Worm (Caenorhabditis elegans) whole organism, midembryonic: ENCODE measurements around the gene pcp-2.

Experiments
- T22C8.4 ChIP-seq: fragments of 200-800 bp; sonication (Bioruptor generic); IDR thresholded peaks from 2 replicates; pipeline ENCODE4 v1.3.6; 2022; ENCODE audit warnings: missing genetic modification characterization, missing compliant biosample characterization
- cog-1 ChIP-seq: sonication (generic microtip); optimal IDR thresholded peaks from 2 replicates; lab custom pipeline; 2016; ENCODE audit warnings: missing genetic modification characterization, missing compliant biosample characterization
- flt-1 ChIP-seq: fragments of 200-800 bp; sonication (Bioruptor generic); IDR thresholded peaks from 2 replicates; pipeline ENCODE4 v1.3.6; 2022; ENCODE audit warnings: missing genetic modification characterization, missing compliant biosample characterization
- klf-2 ChIP-seq: fragments of 200-800 bp; sonication (Bioruptor generic); conservative IDR thresholded peaks from 2 replicates; pipeline ENCODE4 v1.3.6; 2022; ENCODE audit warnings: missing genetic modification reagents, missing genetic modification characterization, missing compliant biosample characterization
- med-1 ChIP-seq: sonication (generic microtip); optimal IDR thresholded peaks from 2 replicates; lab custom pipeline; 2017; ENCODE audit warnings: missing genetic modification characterization, mild to moderate bottlenecking, missing compliant biosample characterization, antibody characterized with exemption, missing genetic modification reagents; ENCODE audit not compliant: insufficient read depth
- ref-1 ChIP-seq: fragments of 200-800 bp; sonication (Bioruptor generic); conservative IDR thresholded peaks from 2 replicates; pipeline ENCODE4 v1.3.6; 2022; ENCODE audit warnings: missing genetic modification reagents, missing genetic modification characterization, missing compliant biosample characterization
- tab-1 ChIP-seq: fragments of 200-800 bp; sonication (Bioruptor generic); IDR thresholded peaks from 2 replicates; pipeline ENCODE4 v1.3.6; 2022; ENCODE audit warnings: missing genetic modification characterization, missing compliant biosample characterization
- ztf-23 ChIP-seq: fragments of 200-800 bp; sonication (Bioruptor generic); IDR thresholded peaks from 2 replicates; pipeline ENCODE4 v1.3.6; 2022; ENCODE audit warnings: missing genetic modification reagents, missing genetic modification characterization, missing compliant biosample characterization
- ztf-29 ChIP-seq: fragments of 200-800 bp; sonication (Bioruptor generic); IDR thresholded peaks from 2 replicates; pipeline ENCODE4 v1.3.6; 2022; ENCODE audit warnings: missing genetic modification reagents, missing genetic modification characterization, missing compliant biosample characterization

- no peak for TF ChIP-seq tab-1 (GFP tag; lab: Robert Waterston, UW)
- TF ChIP-seq flt-1 (GFP tag; lab: Robert Waterston, UW) = no peak
- TF ChIP-seq ztf-29 (GFP tag; lab: Robert Waterston, UW) = no peak
- TF ChIP-seq cog-1 (tag; lab: Kevin White, UChicago) = no peak
- no peak for TF ChIP-seq T22C8.4 (GFP tag; lab: Robert Waterston, UW)
- no peak for TF ChIP-seq klf-2 (GFP tag; lab: Robert Waterston, UW)
- no peak for TF ChIP-seq ref-1 (GFP tag; lab: Robert Waterston, UW)
- TF ChIP-seq ztf-23 (GFP tag; lab: Robert Waterston, UW) = no peak
- no peak for TF ChIP-seq med-1 (GFP tag; lab: Kevin White, UChicago)
These were observed 47.2 kb upstream of the pcp-2 start, which contains the start of gene C46C2.6 for ce11 chrIV:9212121-9212520.
